Fruit fly (Drosophila melanogaster): ENCODE data around the gene CG32645.

dm6 chrX:13111832-13112231, 27.2 kb upstream of the CG32645 start:
- TF ChIP-seq Gug (GFP tag; IDR thresholded peaks at IDR 0.05) (no peak), CG31627 (GFP tag; optimal IDR thresholded peaks at IDR 0.05) (no peak), acj6 (GFP tag; optimal IDR thresholded peaks at IDR 0.05) (no peak), CG10669 (GFP tag; optimal IDR thresholded peaks at IDR 0.05) (no peak)

All from whole organism, prepupa.